Worm (Caenorhabditis elegans): ENCODE data around the gene C06H5.13.

DNA sequence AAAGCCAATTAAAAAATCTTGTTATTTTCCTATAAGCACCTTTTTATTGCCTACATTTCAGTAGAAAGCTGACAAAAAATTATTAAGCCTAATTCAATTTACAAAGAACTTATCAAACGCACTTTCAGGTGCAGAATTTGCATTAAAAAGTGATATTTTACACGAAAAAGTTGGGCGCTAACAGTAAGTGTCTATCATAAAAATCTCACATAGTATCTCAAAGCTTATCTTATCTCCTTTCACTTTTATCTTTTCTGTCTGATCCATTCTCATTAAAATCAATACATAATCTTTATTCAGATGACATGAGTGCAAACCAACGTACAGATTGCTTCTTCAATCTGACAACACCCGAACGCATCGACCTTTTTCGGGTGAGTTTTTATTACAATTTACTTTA lies 12.5 kb upstream of the C06H5.13 start, which contains the start of gene dcar-1:
- TF ChIP-seq hlh-15 (tag; optimal IDR thresholded peaks at IDR 0.05): no peak
- TF ChIP-seq ceh-30 (tag; optimal IDR thresholded peaks at IDR 0.05): no peak
- no peak for TF ChIP-seq elt-4 (tag; optimal IDR thresholded peaks at IDR 0.05)

All from whole organism, late embryonic.